Worm (Caenorhabditis elegans): ENCODE data around the gene W04E12.9.

Gene W04E12.9

DNA sequence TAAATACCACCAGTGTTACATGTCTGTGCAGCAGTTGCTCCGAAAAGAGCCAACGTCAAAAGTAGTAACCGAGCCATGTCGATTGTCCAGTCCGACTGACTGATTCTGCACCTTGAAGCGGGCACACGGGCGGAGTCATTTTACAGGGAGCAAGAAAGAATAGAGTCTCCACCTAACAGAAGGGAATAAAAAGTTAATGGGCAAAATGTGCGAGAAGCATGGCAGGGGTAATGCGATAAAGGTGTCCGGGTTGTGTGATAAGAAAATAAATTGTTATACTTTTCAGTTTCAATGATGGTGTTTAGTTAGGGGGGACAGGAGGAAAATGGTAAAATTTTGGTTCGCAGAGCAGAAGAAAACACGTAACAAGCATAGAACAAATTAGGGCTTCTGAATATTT, 1.1 kb upstream of the W04E12.9 start, which contains the start of gene clec-50:
Gene clec-50, minus strand, starts transcription at position 109 of the 400 bp plus-strand sequence.
- TF ChIP-seq dox-1 (GFP tag; IDR thresholded peaks at IDR 0.05) = peak; percentile 49
- TF ChIP-seq T26A5.8 (tag; optimal IDR thresholded peaks at IDR 0.05) = no peak
- TF ChIP-seq nhr-80 (tag; optimal IDR thresholded peaks at IDR 0.05) = peak; percentile 95

DNA sequence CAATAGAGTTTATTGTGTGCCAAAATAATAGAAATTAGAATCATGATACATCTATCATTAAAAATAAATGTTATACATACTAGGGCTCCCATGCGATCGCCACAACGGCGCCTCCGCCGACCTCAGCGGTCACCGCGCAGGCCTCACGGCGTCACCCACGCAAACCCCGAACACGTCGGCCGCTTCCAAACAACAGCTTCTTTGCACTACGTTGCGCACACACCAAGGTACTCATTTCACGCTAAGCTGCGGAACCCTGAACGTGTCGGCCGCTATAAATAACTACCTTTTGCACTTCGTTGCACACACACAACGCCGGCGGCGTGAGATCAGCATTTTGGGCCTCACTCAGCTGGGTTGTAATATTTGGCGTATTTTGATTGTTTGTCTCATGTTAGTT, 2.9 kb downstream of the W04E12.9 start:
- TF ChIP-seq lsy-27 (tag; optimal IDR thresholded peaks at IDR 0.05; ENCODE audit: borderline replicate concordance, insufficient read depth) (no peak), zfh-2 (GFP tag; conservative IDR thresholded peaks at IDR 0.05) (peak; percentile 73), K11D2.4 (GFP tag; IDR thresholded peaks at IDR 0.05) (no peak), egrh-3 (GFP tag; IDR thresholded peaks at IDR 0.05) (peak; percentile 11; the same call in 1 of the 2 replicates), F37B4.10 (GFP tag; IDR thresholded peaks at IDR 0.05) (0 out of 2 replicates have a peak, but pooled peaks have one; percentile 84), ztf-26 (tag; optimal IDR thresholded peaks at IDR 0.05) (no peak), snpc-1.3 (tag; optimal IDR thresholded peaks at IDR 0.05; ENCODE audit: insufficient read depth) (no peak), nhr-179 (tag; optimal IDR thresholded peaks at IDR 0.05) (no peak), rpc-1 (optimal IDR thresholded peaks at IDR 0.05) (no peak), rpc-1 (tag; optimal IDR thresholded peaks at IDR 0.05) (no peak), aptf-2 (GFP tag; conservative IDR thresholded peaks at IDR 0.05) (no peak), ceh-91 (GFP tag; IDR thresholded peaks at IDR 0.05) (no peak), T07F8.4 (tag; optimal IDR thresholded peaks at IDR 0.05) (no peak), unc-62 (GFP tag; optimal IDR thresholded peaks at IDR 0.05) (no peak), bed-1 (GFP tag; IDR thresholded peaks at IDR 0.05) (no peak), ztf-28 (GFP tag; IDR thresholded peaks at IDR 0.05) (0 out of 2 replicates have a peak, but pooled peaks have one; percentile 24), F55B11.4 (tag; optimal IDR thresholded peaks at IDR 0.05; ENCODE audit: borderline replicate concordance, insufficient read depth) (no peak), mcd-1 (GFP tag; IDR thresholded peaks at IDR 0.05) (no peak), C17E4.6 (GFP tag; IDR thresholded peaks at IDR 0.05) (no peak), dpff-1 (tag; optimal IDR thresholded peaks at IDR 0.05) (no peak), nhr-80 (tag; optimal IDR thresholded peaks at IDR 0.05) (no peak), lag-1 (GFP tag; IDR thresholded peaks at IDR 0.05) (no peak), efl-1 (GFP tag; optimal IDR thresholded peaks at IDR 0.05) (no peak), ekl-4 (GFP tag; IDR thresholded peaks at IDR 0.05) (no peak), akir-1 (GFP tag; optimal IDR thresholded peaks at IDR 0.05) (no peak), K12H6.12 (tag; optimal IDR thresholded peaks at IDR 0.05) (no peak), Y95B8A.8 (GFP tag; IDR thresholded peaks at IDR 0.05) (no peak), pbrm-1 (GFP tag; IDR thresholded peaks at IDR 0.05) (no peak), ceh-100 (GFP tag; IDR thresholded peaks at IDR 0.05) (no peak), gei-17 (GFP tag; optimal IDR thresholded peaks at IDR 0.05) (no peak), unc-130 (GFP tag; optimal IDR thresholded peaks at IDR 0.05) (no peak), F39B2.1 (GFP tag; IDR thresholded peaks at IDR 0.05) (no peak), ztf-25 (GFP tag; IDR thresholded peaks at IDR 0.05) (no peak), hmg-1.2 (GFP tag; IDR thresholded peaks at IDR 0.05) (no peak), madf-6 (GFP tag; IDR thresholded peaks at IDR 0.05) (no peak), dox-1 (GFP tag; IDR thresholded peaks at IDR 0.05) (no peak), lin-35 (GFP tag; optimal IDR thresholded peaks at IDR 0.05) (no peak), F23B12.7 (tag; optimal IDR thresholded peaks at IDR 0.05; ENCODE audit: insufficient read depth) (no peak), snpc-4 (GFP tag; optimal IDR thresholded peaks at IDR 0.05) (no peak), snpc-4 (tag; optimal IDR thresholded peaks at IDR 0.05) (peak in 2 of 4 experiments; percentile 53 to 68), F57C9.4 (tag; optimal IDR thresholded peaks at IDR 0.05) (no peak), ztf-3 (GFP tag; optimal IDR thresholded peaks at IDR 0.05) (no peak), hlh-12 (tag; optimal IDR thresholded peaks at IDR 0.05) (no peak), ets-4 (GFP tag; optimal IDR thresholded peaks at IDR 0.05) (no peak), madf-3 (GFP tag; IDR thresholded peaks at IDR 0.05) (0 out of 2 replicates have a peak, but pooled peaks have one; percentile 33), D2030.7 (GFP tag; IDR thresholded peaks at IDR 0.05) (no peak)

All from whole organism, young adult.